Fruit fly (Drosophila melanogaster): ENCODE results near the gene CG15458.

Gene CG15458

dm6 chrX:20423747-20424165, 9.8 kb upstream of the CG15458 start, which contains the start of the genes Pp4-19C and cactin (continued):
- no peak for TF ChIP-seq CG9876 (GFP tag; optimal IDR thresholded peaks at IDR 0.05)
- no peak for TF ChIP-seq CG12299 (tag; optimal IDR thresholded peaks at IDR 0.05)
- peak; percentile 36 for TF ChIP-seq Camta (GFP tag; optimal IDR thresholded peaks at IDR 0.05)
- TF ChIP-seq CG17328 (GFP tag; IDR thresholded peaks at IDR 0.05): no peak
- TF ChIP-seq CG12942 (GFP tag; optimal IDR thresholded peaks at IDR 0.05): no peak
- TF ChIP-seq run (tag; optimal IDR thresholded peaks at IDR 0.05): no peak
- no peak for TF ChIP-seq h (optimal IDR thresholded peaks at IDR 0.05)
- TF ChIP-seq TFAM (GFP tag; optimal IDR thresholded peaks at IDR 0.05): no peak
- no peak for TF ChIP-seq ara (GFP tag; IDR thresholded peaks at IDR 0.05)
- no peak for TF ChIP-seq salm (tag; optimal IDR thresholded peaks at IDR 0.05)
- TF ChIP-seq danr (GFP tag; IDR thresholded peaks at IDR 0.05): no peak
- peak; percentile 45 for TF ChIP-seq lilli (GFP tag; optimal IDR thresholded peaks at IDR 0.05)
- peak; percentile 14 for TF ChIP-seq CG4424 (GFP tag; optimal IDR thresholded peaks at IDR 0.05)
- TF ChIP-seq chinmo (GFP tag; IDR thresholded peaks at IDR 0.05; ENCODE audit: partially characterized antibody): peak; percentile 49; the same call in 1 of the 4 replicates
- TF ChIP-seq CG3726 (GFP tag; IDR thresholded peaks at IDR 0.05): no peak
- no peak for TF ChIP-seq CG5180 (GFP tag; optimal IDR thresholded peaks at IDR 0.05)
- no peak for TF ChIP-seq ap (GFP tag; IDR thresholded peaks at IDR 0.05)
- TF ChIP-seq Scr (GFP tag; IDR thresholded peaks at IDR 0.05; ENCODE audit: partially characterized antibody): peak; percentile 91
- no peak for TF ChIP-seq otp (GFP tag; IDR thresholded peaks at IDR 0.05)
- TF ChIP-seq Doc2 (GFP tag; IDR thresholded peaks at IDR 0.05): no peak
- TF ChIP-seq Taf1 (GFP tag; IDR thresholded peaks at IDR 0.05): no peak
- TF ChIP-seq lov (optimal IDR thresholded peaks at IDR 0.05): no peak
- TF ChIP-seq lov (GFP tag; IDR thresholded peaks at IDR 0.05): no peak
- TF ChIP-seq Stat92E (GFP tag; optimal IDR thresholded peaks at IDR 0.05): no peak
- no peak for TF ChIP-seq slou (GFP tag; optimal IDR thresholded peaks at IDR 0.05)
- TF ChIP-seq CG4360 (GFP tag; IDR thresholded peaks at IDR 0.05): no peak
- TF ChIP-seq slp2 (GFP tag; optimal IDR thresholded peaks at IDR 0.05): no peak
- peak; percentile 22 for TF ChIP-seq Myb (GFP tag; optimal IDR thresholded peaks at IDR 0.05)
- TF ChIP-seq CG8290 (GFP tag; optimal IDR thresholded peaks at IDR 0.05): no peak
- TF ChIP-seq CG8290 (tag; optimal IDR thresholded peaks at IDR 0.05): no peak
- peak; percentile 40 for TF ChIP-seq CG8924 (tag; optimal IDR thresholded peaks at IDR 0.05)
- TF ChIP-seq CG3407 (GFP tag; optimal IDR thresholded peaks at IDR 0.05): no peak
- TF ChIP-seq CG34422 (GFP tag; IDR thresholded peaks at IDR 0.05): no peak
- no peak for TF ChIP-seq H15 (GFP tag; IDR thresholded peaks at IDR 0.05)
- TF ChIP-seq ro (GFP tag; IDR thresholded peaks at IDR 0.05): no peak
- TF ChIP-seq CG6791 (GFP tag; IDR thresholded peaks at IDR 0.05; ENCODE audit: partially characterized antibody): peak; percentile 83
- no peak for TF ChIP-seq CG12071 (GFP tag; optimal IDR thresholded peaks at IDR 0.05)
- TF ChIP-seq CG10366 (GFP tag; IDR thresholded peaks at IDR 0.05): no peak
- TF ChIP-seq vvl (GFP tag; IDR thresholded peaks at IDR 0.05): 0 out of 2 replicates have a peak, but pooled peaks have one; percentile 23
- no peak for TF ChIP-seq pum (GFP tag; optimal IDR thresholded peaks at IDR 0.05)
- no peak for TF ChIP-seq Atf3 (GFP tag; optimal IDR thresholded peaks at IDR 0.05)
- no peak for TF ChIP-seq Fer3 (tag; optimal IDR thresholded peaks at IDR 0.05)
- TF ChIP-seq esg (GFP tag; conservative IDR thresholded peaks at IDR 0.05): no peak
- peak; percentile 84 for TF ChIP-seq Doc3 (GFP tag; IDR thresholded peaks at IDR 0.05; ENCODE audit: partially characterized antibody)
- TF ChIP-seq br (optimal IDR thresholded peaks at IDR 0.05): no peak
- TF ChIP-seq kay (GFP tag; optimal IDR thresholded peaks at IDR 0.05): peak; percentile 71
- no peak for TF ChIP-seq bcd (GFP tag; optimal IDR thresholded peaks at IDR 0.05)
- TF ChIP-seq NFAT (GFP tag; IDR thresholded peaks at IDR 0.05): no peak
- no peak for TF ChIP-seq toy (GFP tag; IDR thresholded peaks at IDR 0.05)
- no peak for TF ChIP-seq HmgZ (tag; optimal IDR thresholded peaks at IDR 0.05)
- TF ChIP-seq CG17186 (GFP tag; optimal IDR thresholded peaks at IDR 0.05): peak; percentile 34
- TF ChIP-seq CG9215 (GFP tag; IDR thresholded peaks at IDR 0.05): peak; percentile 30; the same call in 1 of the 2 replicates
- no peak for TF ChIP-seq Sry-β (GFP tag; optimal IDR thresholded peaks at IDR 0.05)
- no peak for TF ChIP-seq CG31441 (GFP tag; IDR thresholded peaks at IDR 0.05)

Measured in whole organism, embryonic.